Worm (Caenorhabditis elegans): ENCODE data around the gene T27F7.12.
A peak's percentile ranks its signal among the peaks of the same experiment; 100 is the strongest.

The T27F7.12 gene

DNA sequence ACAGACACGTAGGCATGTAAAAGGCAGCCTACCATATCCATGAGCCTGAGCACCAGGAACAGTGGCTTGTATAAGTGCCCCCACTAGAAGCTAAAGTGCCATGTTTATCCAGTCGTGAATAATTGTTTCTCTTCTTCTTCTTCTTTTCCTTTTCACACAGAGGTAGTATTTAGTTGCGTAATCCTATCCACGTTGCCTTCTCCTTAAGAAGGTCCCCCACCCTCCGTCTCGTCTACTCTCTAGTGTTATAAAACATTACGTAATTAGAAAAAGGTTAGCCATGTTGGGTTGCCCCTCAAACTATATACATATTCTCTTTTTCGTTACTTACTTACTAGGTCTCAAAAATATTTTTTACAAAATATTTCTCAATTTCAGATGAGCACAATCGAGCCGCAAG lies 3.2 kb upstream of the T27F7.12 start:
- TF ChIP-seq ztf-11 (tag; optimal IDR thresholded peaks at IDR 0.05) (no peak), peb-1 (tag; optimal IDR thresholded peaks at IDR 0.05) (no peak), Y55F3AM.14 (GFP tag; optimal IDR thresholded peaks at IDR 0.05) (no peak), ztf-1 (GFP tag; conservative IDR thresholded peaks at IDR 0.05) (no peak), egl-27 (tag; optimal IDR thresholded peaks at IDR 0.05) (no peak), nhr-25 (tag; optimal IDR thresholded peaks at IDR 0.05) (no peak), lsy-2 (tag; optimal IDR thresholded peaks at IDR 0.05) (no peak), nhr-129 (tag; optimal IDR thresholded peaks at IDR 0.05) (no peak), unc-62 (GFP tag; optimal IDR thresholded peaks at IDR 0.05) (no peak), sem-4 (tag; optimal IDR thresholded peaks at IDR 0.05) (no peak), lin-11 (tag; optimal IDR thresholded peaks at IDR 0.05) (no peak), nhr-11 (tag; optimal IDR thresholded peaks at IDR 0.05) (no peak), mdl-1 (tag; optimal IDR thresholded peaks at IDR 0.05) (no peak), unc-39 (tag; optimal IDR thresholded peaks at IDR 0.05) (no peak), lin-13 (GFP tag; optimal IDR thresholded peaks at IDR 0.05) (no peak), snpc-4 (tag; optimal IDR thresholded peaks at IDR 0.05) (no peak), aly-2 (tag; optimal IDR thresholded peaks at IDR 0.05) (no peak)

DNA sequence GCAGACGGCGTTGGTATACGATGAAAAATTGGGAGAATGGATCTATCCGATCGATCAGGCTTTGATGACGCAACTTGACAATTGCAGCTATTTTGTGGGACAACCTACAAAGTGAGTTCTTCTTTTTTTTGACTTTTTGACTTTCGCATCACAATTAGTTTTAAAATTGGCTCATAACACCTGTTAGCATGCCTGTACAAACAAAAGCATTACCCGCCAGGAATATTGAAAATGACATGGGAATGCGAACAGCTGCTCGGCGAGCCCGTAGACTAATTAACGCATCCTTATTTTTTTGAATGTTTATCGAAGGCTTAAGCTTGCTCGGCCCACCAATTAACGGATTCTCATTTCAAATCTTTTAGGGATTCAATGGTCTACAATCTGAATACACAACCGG lies 2.6 kb upstream of the T27F7.12 start:
- TF ChIP-seq lin-13 (GFP tag; optimal IDR thresholded peaks at IDR 0.05) (no peak), ZK546.5 (tag; optimal IDR thresholded peaks at IDR 0.05) (no peak), nhr-6 (tag; optimal IDR thresholded peaks at IDR 0.05) (no peak), lsy-2 (tag; optimal IDR thresholded peaks at IDR 0.05) (no peak), nhr-77 (tag; optimal IDR thresholded peaks at IDR 0.05) (no peak), snpc-4 (tag; optimal IDR thresholded peaks at IDR 0.05) (no peak), dmd-4 (tag; optimal IDR thresholded peaks at IDR 0.05) (no peak), elt-1 (tag; optimal IDR thresholded peaks at IDR 0.05) (no peak), nhr-10 (tag; optimal IDR thresholded peaks at IDR 0.05) (no peak)

DNA sequence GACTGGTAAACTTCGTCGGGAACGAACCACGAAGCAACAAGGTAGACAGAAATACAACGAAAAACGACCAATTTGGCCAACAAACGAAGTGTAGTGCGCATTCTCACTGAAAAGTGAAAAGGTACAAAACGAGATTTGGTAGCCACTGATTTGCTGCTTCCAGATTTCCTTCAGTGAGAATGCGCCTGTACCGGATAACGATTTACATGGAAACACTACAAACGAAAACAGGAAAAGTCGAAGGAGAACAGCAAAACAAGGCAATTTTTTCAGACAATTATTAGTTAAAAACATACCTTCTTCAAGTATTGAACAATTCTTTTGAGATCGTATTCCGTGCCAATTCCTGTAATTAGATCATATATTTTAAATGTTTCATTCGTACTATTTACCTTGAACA lies 3.1 kb downstream of the T27F7.12 start, which contains the start of gene pigb-1:
TSS of gene pigb-1 (minus strand) at position 101 of the 400 bp plus-strand sequence.
- no peak for TF ChIP-seq sma-9 (GFP tag; optimal IDR thresholded peaks at IDR 0.05)
- no peak for TF ChIP-seq sma-9 (tag; optimal IDR thresholded peaks at IDR 0.05)
- TF ChIP-seq elt-1 (tag; optimal IDR thresholded peaks at IDR 0.05), result no peak
- TF ChIP-seq nhr-21 (tag; optimal IDR thresholded peaks at IDR 0.05), result no peak
- no peak for TF ChIP-seq nhr-12 (tag; optimal IDR thresholded peaks at IDR 0.05)
- TF ChIP-seq F13H6.1 (tag; optimal IDR thresholded peaks at IDR 0.05), result no peak
- no peak for TF ChIP-seq skn-1 (tag; optimal IDR thresholded peaks at IDR 0.05)
- no peak for TF ChIP-seq nhr-6 (tag; optimal IDR thresholded peaks at IDR 0.05)
- TF ChIP-seq sma-3 (GFP tag; optimal IDR thresholded peaks at IDR 0.05), result no peak
- TF ChIP-seq ztf-11 (tag; optimal IDR thresholded peaks at IDR 0.05), result no peak
- no peak for TF ChIP-seq ztf-4 (tag; optimal IDR thresholded peaks at IDR 0.05)
- TF ChIP-seq unc-39 (tag; optimal IDR thresholded peaks at IDR 0.05), result no peak
- TF ChIP-seq nhr-23 (tag; optimal IDR thresholded peaks at IDR 0.05), result no peak
- no peak for TF ChIP-seq mab-5 (tag; optimal IDR thresholded peaks at IDR 0.05)
- TF ChIP-seq dmd-4 (tag; optimal IDR thresholded peaks at IDR 0.05), result no peak

DNA sequence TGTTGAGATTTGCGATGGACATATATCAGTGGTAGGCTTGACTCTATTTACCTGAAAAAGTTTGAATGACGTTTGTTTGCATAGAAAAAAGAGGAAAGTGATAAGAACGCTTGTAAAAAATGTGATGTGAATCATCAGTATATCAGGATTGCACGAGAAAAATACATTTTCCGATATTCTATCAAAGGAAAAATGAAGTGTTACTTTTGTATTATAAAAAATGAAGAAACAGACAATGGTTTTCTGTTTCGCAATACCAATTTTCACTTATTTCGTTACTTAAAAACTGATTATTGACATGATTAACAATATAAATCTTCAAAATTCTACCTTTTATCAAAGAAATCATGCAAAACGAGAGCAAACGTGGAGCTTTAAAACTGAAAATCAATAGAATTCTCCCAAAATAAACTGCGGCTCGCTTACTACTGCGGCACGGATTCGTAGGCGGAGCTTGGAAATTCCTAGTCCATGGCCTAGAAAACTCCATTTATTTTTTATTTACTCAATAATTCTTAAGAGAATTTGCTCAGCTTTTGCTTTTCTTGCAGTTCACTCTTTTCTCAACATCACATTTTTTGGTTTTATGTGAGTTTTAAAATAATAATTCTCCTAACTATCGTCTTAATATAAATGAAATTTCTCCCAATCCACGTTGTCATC lies 3.8 kb downstream of the T27F7.12 start, which contains the start of the genes eif-1 and vps-24:
TSS of gene eif-1 (minus strand) at position 51 of the 663 bp plus-strand sequence.
TSS of gene vps-24 (plus strand) at position 469 of the 663 bp plus-strand sequence.
- TF ChIP-seq alr-1 (tag; optimal IDR thresholded peaks at IDR 0.05), result no peak
- TF ChIP-seq ceh-16 (tag; optimal IDR thresholded peaks at IDR 0.05), result no peak
- TF ChIP-seq C34F6.9 (tag; optimal IDR thresholded peaks at IDR 0.05), result peak; percentile 82
- TF ChIP-seq zag-1 (tag; optimal IDR thresholded peaks at IDR 0.05), result no peak
- TF ChIP-seq nhr-237 (tag; optimal IDR thresholded peaks at IDR 0.05), result no peak
- TF ChIP-seq R02D3.7 (tag; optimal IDR thresholded peaks at IDR 0.05), result no peak
- TF ChIP-seq mdl-1 (tag; optimal IDR thresholded peaks at IDR 0.05), result no peak
- no peak for TF ChIP-seq ztf-1 (GFP tag; conservative IDR thresholded peaks at IDR 0.05)
- TF ChIP-seq lin-13 (GFP tag; optimal IDR thresholded peaks at IDR 0.05), result peak; percentile 53
- TF ChIP-seq sem-4 (tag; optimal IDR thresholded peaks at IDR 0.05), result no peak
- TF ChIP-seq ama-1 (optimal IDR thresholded peaks at IDR 0.05), result no peak
- peak; percentile 49 for TF ChIP-seq nhr-129 (tag; optimal IDR thresholded peaks at IDR 0.05)
- TF ChIP-seq skn-1 (tag; optimal IDR thresholded peaks at IDR 0.05), result no peak
- no peak for TF ChIP-seq egl-27 (tag; optimal IDR thresholded peaks at IDR 0.05)
- TF ChIP-seq sma-9 (GFP tag; optimal IDR thresholded peaks at IDR 0.05), result peak; percentile 25
- TF ChIP-seq sma-9 (tag; optimal IDR thresholded peaks at IDR 0.05), result no peak
- TF ChIP-seq sma-3 (GFP tag; optimal IDR thresholded peaks at IDR 0.05), result peak; percentile 4
- no peak for TF ChIP-seq peb-1 (tag; optimal IDR thresholded peaks at IDR 0.05)
- TF ChIP-seq elt-3 (tag; optimal IDR thresholded peaks at IDR 0.05), result no peak
- peak in 1 of 2 experiments; percentile 70 for TF ChIP-seq lsy-2 (tag; optimal IDR thresholded peaks at IDR 0.05)
- TF ChIP-seq snpc-4 (tag; optimal IDR thresholded peaks at IDR 0.05), result peak; percentile 1
- peak; percentile 72 for TF ChIP-seq unc-55 (GFP tag; optimal IDR thresholded peaks at IDR 0.05)
- TF ChIP-seq crh-2 (tag; optimal IDR thresholded peaks at IDR 0.05), result peak; percentile 29
- peak; percentile 51 for TF ChIP-seq gmeb-1 (tag; optimal IDR thresholded peaks at IDR 0.05)
- no peak for TF ChIP-seq fos-1 (tag; optimal IDR thresholded peaks at IDR 0.05)
- TF ChIP-seq aly-2 (tag; optimal IDR thresholded peaks at IDR 0.05), result no peak
- TF ChIP-seq F13H6.1 (tag; optimal IDR thresholded peaks at IDR 0.05), result peak; percentile 30
- TF ChIP-seq lin-11 (tag; optimal IDR thresholded peaks at IDR 0.05), result no peak
- TF ChIP-seq nhr-6 (tag; optimal IDR thresholded peaks at IDR 0.05), result no peak
- TF ChIP-seq blmp-1 (tag; optimal IDR thresholded peaks at IDR 0.05; ENCODE audit: insufficient read depth), result peak; percentile 3
- no peak for TF ChIP-seq nhr-11 (tag; optimal IDR thresholded peaks at IDR 0.05)
- peak; percentile 20 for TF ChIP-seq nhr-25 (tag; optimal IDR thresholded peaks at IDR 0.05)

Data from whole organism, L2 larva.